Worm (Caenorhabditis elegans): Measurements from ENCODE around the gene mon-2.

- TF ChIP-seq snpc-4 (tag; optimal IDR thresholded peaks at IDR 0.05) = no peak
- no peak for TF ChIP-seq unc-39 (tag; optimal IDR thresholded peaks at IDR 0.05)
- no peak for TF ChIP-seq nhr-76 (tag; optimal IDR thresholded peaks at IDR 0.05)
- no peak for TF ChIP-seq hlh-1 (tag; optimal IDR thresholded peaks at IDR 0.05)
- no peak for TF ChIP-seq blmp-1 (tag; optimal IDR thresholded peaks at IDR 0.05)
- TF ChIP-seq pha-4 (tag; optimal IDR thresholded peaks at IDR 0.05) = no peak
- TF ChIP-seq elt-1 (tag; optimal IDR thresholded peaks at IDR 0.05; ENCODE audit: borderline replicate concordance, insufficient read depth) = no peak
- TF ChIP-seq nhr-2 (tag; optimal IDR thresholded peaks at IDR 0.05) = no peak
- no peak for TF ChIP-seq nhr-237 (tag; optimal IDR thresholded peaks at IDR 0.05)
Observed at ce11 chrIV:12108984-12109657, 12.5 kb downstream of the mon-2 start.
